Worm (Caenorhabditis elegans) whole organism, L4 larva: Measurements from ENCODE around the gene ehn-3.
A peak's percentile ranks its signal among the peaks of the same experiment; 100 is the strongest.
"Not testable (repeated sequence)": the region's sequence is repeated elsewhere in the genome, so short reads cannot be mapped to it uniquely, and the experiment has no call there.

Experiments used
- F37D6.2 ChIP-seq: sonication (generic microtip); optimal IDR thresholded peaks from 2 replicates; lab custom pipeline; 2016; ENCODE audit warnings: mild to moderate bottlenecking, missing genetic modification characterization, missing compliant biosample characterization
- F49E8.2 ChIP-seq: sonication (generic microtip); optimal IDR thresholded peaks from 2 replicates; lab custom pipeline; 2016; ENCODE audit warnings: missing compliant biosample characterization, mild to moderate bottlenecking, missing genetic modification characterization, borderline replicate concordance
- T26A8.4 ChIP-seq: fragments of 200-800 bp; sonication (Bioruptor generic); IDR thresholded peaks from 2 replicates; pipeline ENCODE4 v1.3.6; 2022; ENCODE audit warnings: missing genetic modification characterization, missing compliant biosample characterization
- Y105C5A.15 ChIP-seq: fragments of 200-800 bp; sonication (Bioruptor generic); IDR thresholded peaks from 2 replicates; pipeline ENCODE4 v1.3.6; 2022; ENCODE audit warnings: missing genetic modification characterization, missing compliant biosample characterization
- Y5F2A.4 ChIP-seq: fragments of 200-800 bp; sonication (Bioruptor generic); optimal IDR thresholded peaks from 2 replicates; lab custom pipeline; 2018; ENCODE audit warnings: mild to moderate bottlenecking, missing genetic modification characterization, missing compliant biosample characterization
- Y75B8A.6 ChIP-seq: fragments of 200-800 bp; sonication (Bioruptor generic); IDR thresholded peaks from 2 replicates; pipeline ENCODE4 v1.3.6; 2022; ENCODE audit warnings: missing genetic modification reagents, missing genetic modification characterization, missing compliant biosample characterization
- ZK337.2 ChIP-seq: fragments of 200-800 bp; sonication (Bioruptor generic); IDR thresholded peaks from 2 replicates; pipeline ENCODE4 v1.3.6; 2022; ENCODE audit warnings: missing genetic modification reagents, missing genetic modification characterization, missing compliant biosample characterization
- ZK546.5 ChIP-seq, 2 experiments: sonication (generic microtip); optimal IDR thresholded peaks; 2 replicates each; lab custom pipeline; 2017; ENCODE audit warnings: missing biosample characterization in 2 of 2, missing genetic modification characterization in 2 of 2
- aha-1 ChIP-seq: fragments of 150-350 bp; peaks from one replicate; lab custom pipeline; 2014; ENCODE audit warnings: missing biosample characterization, missing genetic modification characterization
- aly-2 ChIP-seq: sonication (generic microtip); optimal IDR thresholded peaks from 2 replicates; lab custom pipeline; 2018; ENCODE audit warnings: missing biosample characterization, missing genetic modification characterization
- arid-1 ChIP-seq: fragments of 200-800 bp; sonication (Bioruptor generic); conservative IDR thresholded peaks from 2 replicates; pipeline ENCODE4 v1.3.6; 2022; ENCODE audit warnings: missing genetic modification reagents, missing genetic modification characterization, missing compliant biosample characterization
- ceh-28 ChIP-seq: fragments of 150-350 bp; optimal IDR thresholded peaks from 2 replicates; lab custom pipeline; 2014; ENCODE audit warnings: missing biosample characterization, missing genetic modification reagents, missing genetic modification characterization
- cey-2 ChIP-seq: sonication (generic microtip); optimal IDR thresholded peaks from 3 replicates; lab custom pipeline; 2017; ENCODE audit warnings: missing genetic modification characterization, mild to moderate bottlenecking, missing compliant biosample characterization, antibody characterized with exemption, borderline replicate concordance; ENCODE audit not compliant: insufficient read depth
- dmd-8 ChIP-seq: fragments of 200-800 bp; sonication (Bioruptor generic); IDR thresholded peaks from 2 replicates; pipeline ENCODE4 v1.3.6; 2022; ENCODE audit warnings: missing genetic modification characterization, missing compliant biosample characterization
- dpl-1 ChIP-seq: fragments of 150-350 bp; optimal IDR thresholded peaks from 2 replicates; lab custom pipeline; 2014; ENCODE audit warnings: missing biosample characterization, missing genetic modification reagents, missing genetic modification characterization
- egl-27 ChIP-seq: sonication (generic microtip); optimal IDR thresholded peaks from 3 replicates; lab custom pipeline; 2017; ENCODE audit warnings: missing biosample characterization, missing genetic modification reagents, missing genetic modification characterization
- egl-43 ChIP-seq: fragments of 200-800 bp; sonication (Bioruptor generic); IDR thresholded peaks from 2 replicates; pipeline ENCODE4 v1.3.6; 2022; ENCODE audit warnings: missing genetic modification reagents, missing genetic modification characterization, missing compliant biosample characterization
- fkh-10 ChIP-seq: fragments of 150-350 bp; optimal IDR thresholded peaks from 2 replicates; lab custom pipeline; 2014; ENCODE audit warnings: missing biosample characterization, missing genetic modification reagents, missing genetic modification characterization
- hlh-30 ChIP-seq: sonication (generic microtip); optimal IDR thresholded peaks from 2 replicates; lab custom pipeline; 2017; ENCODE audit warnings: antibody characterized with exemption, mild to moderate bottlenecking, missing genetic modification characterization, missing compliant biosample characterization; ENCODE audit not compliant: insufficient read depth
- lin-29 ChIP-seq: fragments of 200-800 bp; sonication (Bioruptor generic); IDR thresholded peaks from 2 replicates; pipeline ENCODE4 v1.3.6; 2022; ENCODE audit warnings: missing genetic modification reagents, missing genetic modification characterization, missing compliant biosample characterization
- lin-38 ChIP-seq: fragments of 200-800 bp; sonication (Bioruptor generic); IDR thresholded peaks from 2 replicates; pipeline ENCODE4 v1.3.6; 2022; ENCODE audit warnings: missing genetic modification reagents, missing genetic modification characterization, missing compliant biosample characterization
- madf-9 ChIP-seq: fragments of 200-800 bp; sonication (Bioruptor generic); conservative IDR thresholded peaks from 2 replicates; pipeline ENCODE4 v1.3.6; 2022; ENCODE audit warnings: missing genetic modification reagents, missing genetic modification characterization, missing compliant biosample characterization
- mdt-29 ChIP-seq: fragments of 200-800 bp; sonication (Bioruptor generic); IDR thresholded peaks from 2 replicates; pipeline ENCODE4 v1.3.6; 2022; ENCODE audit warnings: missing genetic modification reagents, missing genetic modification characterization, missing compliant biosample characterization
- mep-1 ChIP-seq: fragments of 150-350 bp; sonication (generic microtip); optimal IDR thresholded peaks from 3 replicates; lab custom pipeline; 2014; ENCODE audit warnings: missing biosample characterization, missing genetic modification characterization
- mes-2 ChIP-seq: sonication (generic microtip); optimal IDR thresholded peaks from 2 replicates; lab custom pipeline; 2016; ENCODE audit warnings: missing genotype, mild to moderate bottlenecking, missing genetic modification characterization, missing compliant biosample characterization; ENCODE audit not compliant: poor library complexity, severe bottlenecking
- mxl-3 ChIP-seq: fragments of 200-800 bp; sonication (Bioruptor generic); optimal IDR thresholded peaks from 2 replicates; lab custom pipeline; 2018; ENCODE audit warnings: mild to moderate bottlenecking, missing genetic modification characterization, missing compliant biosample characterization
- nhr-10 ChIP-seq: fragments of 150-350 bp; optimal IDR thresholded peaks from 2 replicates; lab custom pipeline; 2014; ENCODE audit warnings: missing biosample characterization, missing genetic modification characterization
- nhr-102 ChIP-seq: sonication (generic microtip); optimal IDR thresholded peaks from 2 replicates; lab custom pipeline; 2016; ENCODE audit warnings: mild to moderate bottlenecking, missing genetic modification characterization, moderate library complexity, missing compliant biosample characterization
- nhr-11 ChIP-seq: fragments of 150-350 bp; optimal IDR thresholded peaks from 2 replicates; lab custom pipeline; 2014; ENCODE audit warnings: missing biosample characterization, missing genetic modification characterization
- nhr-111 ChIP-seq: fragments of 200-800 bp; sonication (Bioruptor generic); optimal IDR thresholded peaks from 2 replicates; lab custom pipeline; 2018; ENCODE audit warnings: mild to moderate bottlenecking, missing genetic modification characterization, missing compliant biosample characterization
- nhr-28 ChIP-seq: fragments of 150-350 bp; optimal IDR thresholded peaks from 2 replicates; lab custom pipeline; 2014; ENCODE audit warnings: missing biosample characterization, missing genetic modification characterization
- nhr-41 ChIP-seq: fragments of 200-800 bp; sonication (Bioruptor generic); IDR thresholded peaks from 2 replicates; pipeline ENCODE4 v1.3.6; 2022; ENCODE audit warnings: missing genetic modification reagents, missing genetic modification characterization, missing compliant biosample characterization
- rbr-2 ChIP-seq: sonication (generic microtip); optimal IDR thresholded peaks from 2 replicates; lab custom pipeline; 2016; ENCODE audit warnings: missing genotype, missing genetic modification characterization, missing compliant biosample characterization
- sdz-12 ChIP-seq: fragments of 200-800 bp; sonication (Bioruptor generic); optimal IDR thresholded peaks from 2 replicates; lab custom pipeline; 2018; ENCODE audit warnings: mild to moderate bottlenecking, missing genetic modification characterization, missing compliant biosample characterization
- snpc-1.2 ChIP-seq: fragments of 200-800 bp; sonication (Bioruptor generic); IDR thresholded peaks from 2 replicates; pipeline ENCODE4 v1.3.6; 2022; ENCODE audit warnings: missing genetic modification reagents, missing genetic modification characterization, missing compliant biosample characterization
- snpc-4 ChIP-seq: fragments of 150-350 bp; optimal IDR thresholded peaks from 2 replicates; lab custom pipeline; 2014; ENCODE audit warnings: missing biosample characterization, missing genetic modification characterization
- spr-1 ChIP-seq: sonication (generic microtip); optimal IDR thresholded peaks from 2 replicates; lab custom pipeline; 2016; ENCODE audit warnings: mild to moderate bottlenecking, missing genetic modification characterization, missing compliant biosample characterization
- spr-3 ChIP-seq: fragments of 200-800 bp; sonication (Bioruptor generic); optimal IDR thresholded peaks from 2 replicates; lab custom pipeline; 2018; ENCODE audit warnings: mild to moderate bottlenecking, missing genetic modification characterization, missing compliant biosample characterization
- tra-1 ChIP-seq: fragments of 200-800 bp; sonication (Bioruptor generic); IDR thresholded peaks from 2 replicates; pipeline ENCODE4 v1.3.6; 2022; ENCODE audit warnings: missing genetic modification reagents, missing genetic modification characterization, missing compliant biosample characterization
- zip-11 ChIP-seq: fragments of 200-800 bp; sonication (Bioruptor generic); IDR thresholded peaks from 2 replicates; pipeline ENCODE4 v1.3.6; 2022; ENCODE audit warnings: missing genetic modification characterization, missing compliant biosample characterization
- ztf-7 ChIP-seq: fragments of 150-350 bp; optimal IDR thresholded peaks from 2 replicates; lab custom pipeline; 2014; ENCODE audit warnings: missing biosample characterization, missing genetic modification characterization

ehn-3 gene

DNA sequence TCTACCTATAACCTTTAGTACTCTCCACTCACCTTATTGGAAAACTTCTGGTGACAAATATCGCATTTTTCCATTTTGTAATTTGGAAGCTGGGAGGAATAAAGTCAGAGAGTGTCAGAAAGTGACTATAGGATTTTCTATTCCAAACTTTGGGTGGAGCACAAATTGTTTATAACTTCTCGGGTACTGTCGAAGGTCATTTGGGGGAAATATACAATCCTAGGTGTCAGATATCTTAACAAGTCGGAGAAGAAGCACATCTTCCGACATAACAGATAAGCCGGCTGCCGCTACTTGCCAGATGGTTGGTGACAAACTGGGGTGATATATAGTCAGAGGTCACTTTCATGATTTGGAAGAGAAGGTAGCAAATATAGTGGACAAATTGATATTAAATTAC, at the start of gene ehn-3:
Gene ehn-3, minus strand, starts transcription at position 101 of the 400 bp plus-strand sequence.
- TF ChIP-seq sdz-12 (GFP tag; lab: Kevin White, UChicago): no peak
- no peak for TF ChIP-seq nhr-11 (tag; lab: Kevin White, UChicago)
- TF ChIP-seq tra-1 (GFP tag; lab: Robert Waterston, UW): no peak
- no peak for TF ChIP-seq cey-2
- no peak for TF ChIP-seq aly-2 (tag; lab: Kevin White, UChicago)
- TF ChIP-seq nhr-10 (tag; lab: Kevin White, UChicago): no peak
- TF ChIP-seq arid-1 (GFP tag; lab: Robert Waterston, UW): no peak
- TF ChIP-seq nhr-102: no peak
- no peak for TF ChIP-seq hlh-30
- TF ChIP-seq ztf-7: no peak
- no peak for TF ChIP-seq zip-11
- no peak for TF ChIP-seq mxl-3 (GFP tag; lab: Kevin White, UChicago)
- TF ChIP-seq, all 104 proteins: peak for 0

DNA sequence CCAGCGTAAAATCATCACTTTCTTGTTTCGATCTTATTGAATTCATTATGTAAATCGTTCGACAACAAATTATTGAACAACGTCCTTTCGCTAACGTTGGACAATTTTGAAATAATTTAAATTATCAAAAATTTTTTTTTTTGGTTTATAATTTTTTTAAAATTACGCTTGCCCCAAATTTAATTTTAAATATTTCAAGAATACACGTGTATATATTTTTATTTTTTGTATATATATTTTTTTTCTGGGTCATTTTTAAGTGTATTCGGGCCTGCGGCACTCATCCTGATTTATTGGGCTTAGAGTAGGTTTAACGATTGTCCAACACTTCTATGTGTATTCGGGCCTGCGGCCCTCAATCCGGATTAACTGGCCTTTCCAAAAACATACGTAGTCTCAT, 45.4 kb upstream of the ehn-3 start, which contains the start of gene Y52D5A.2:
Gene Y52D5A.2, minus strand, starts transcription at position 101 of the 400 bp plus-strand sequence.
- peak; percentile 25 for TF ChIP-seq aha-1 (tag; lab: Kevin White, UChicago)

DNA sequence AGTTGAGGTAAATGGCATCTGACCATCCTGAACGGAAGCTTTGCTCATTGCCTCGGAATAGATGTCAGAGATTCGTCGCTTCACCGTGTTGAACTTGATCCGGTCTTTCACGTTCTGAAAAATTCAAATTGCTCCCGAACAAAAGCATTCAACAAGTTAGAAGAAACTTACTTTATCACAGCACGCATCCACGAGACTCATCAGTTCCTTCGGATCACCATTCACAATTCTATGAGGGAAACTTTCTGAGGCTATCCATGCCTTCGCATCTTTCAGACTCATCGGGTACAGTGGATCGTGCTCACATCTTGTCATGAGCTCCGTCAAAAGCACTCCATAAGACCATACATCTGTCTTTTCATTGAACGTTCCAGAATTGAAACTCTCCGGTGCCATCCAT, 43.8 kb upstream of the ehn-3 start:
- TF ChIP-seq dmd-8 (GFP tag; lab: Robert Waterston, UW) (no peak), dpl-1 (no peak), aha-1 (tag; lab: Kevin White, UChicago) (peak; percentile 92)

DNA sequence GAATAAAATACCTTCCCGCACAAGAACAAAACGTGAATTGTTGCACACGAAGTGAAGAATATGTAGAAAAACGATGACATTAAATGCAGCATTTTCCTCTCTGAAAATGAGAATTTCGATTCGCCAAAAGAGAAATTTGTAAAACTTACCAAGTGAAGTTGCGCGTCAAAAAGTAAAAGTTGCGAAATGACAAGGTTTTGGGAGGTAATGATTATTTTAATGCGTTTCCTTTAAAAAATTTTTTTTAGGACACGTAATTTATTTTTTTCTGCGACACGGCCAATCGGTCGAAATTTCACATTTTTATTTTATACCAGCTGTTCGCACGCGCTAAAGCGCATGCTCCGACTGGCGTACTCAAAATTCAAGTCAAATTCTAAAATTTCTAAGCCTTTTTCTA, 37.0 kb upstream of the ehn-3 start, which contains the start of gene Y4C6A.3:
Gene Y4C6A.3, minus strand, starts transcription at position 101 of the 400 bp plus-strand sequence.
- not testable (repeated sequence) for TF ChIP-seq egl-27; mes-2 (tag; lab: Kevin White, UChicago); madf-9 (GFP tag; lab: Robert Waterston, UW)

DNA sequence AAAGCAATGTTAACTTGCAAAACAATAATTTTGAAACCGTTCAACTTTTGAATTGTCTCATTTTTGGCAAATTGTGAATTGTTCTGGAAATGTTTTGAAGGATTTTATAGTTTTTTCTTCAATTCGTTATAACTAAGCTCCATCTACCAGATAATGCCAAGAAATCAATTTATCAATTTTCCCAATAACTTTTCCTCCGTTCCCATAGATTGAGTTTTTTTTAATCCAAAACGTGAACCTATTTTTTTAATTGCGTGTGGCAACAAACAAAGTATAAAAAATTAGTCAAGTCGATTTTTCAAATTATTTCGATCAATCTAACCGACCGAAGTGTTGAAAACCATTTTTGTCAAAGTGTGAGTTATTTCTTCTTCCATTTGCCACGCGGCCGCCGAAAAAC, 33.6 kb upstream of the ehn-3 start, which contains the start of gene Y4C6A.4:
Gene Y4C6A.4, plus strand, starts transcription at position 301 of the 400 bp plus-strand sequence.
- TF ChIP-seq Y75B8A.6 (no peak), Y5F2A.4 (GFP tag; lab: Kevin White, UChicago) (no peak), fkh-10 (GFP tag; lab: Kevin White, UChicago) (no peak), lin-29 (GFP tag; lab: Robert Waterston, UW) (no peak), arid-1 (GFP tag; lab: Robert Waterston, UW) (no peak), nhr-41 (no peak), ceh-28 (no peak), mdt-29 (GFP tag; lab: Robert Waterston, UW) (no peak), nhr-102 (no peak), T26A8.4 (GFP tag; lab: Robert Waterston, UW) (no peak)

DNA sequence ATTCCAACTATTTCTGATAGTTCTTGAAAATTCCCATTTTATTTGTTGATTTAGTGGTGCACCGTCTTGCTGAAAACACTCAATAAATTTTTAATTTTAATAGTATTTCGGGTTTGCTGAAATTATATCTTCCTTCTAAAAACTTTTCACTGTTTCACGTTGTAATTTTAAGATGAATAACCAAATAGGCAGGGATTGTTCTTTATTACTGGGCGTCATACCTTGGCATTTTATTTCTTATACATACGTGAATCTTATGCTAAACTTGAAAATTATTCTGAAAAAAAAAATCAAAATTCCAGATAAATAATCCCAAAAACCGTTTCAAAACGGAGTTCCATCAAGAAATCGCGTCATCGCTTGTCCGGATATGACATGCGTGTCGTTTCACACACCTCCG, 19.7 kb upstream of the ehn-3 start, which contains the start of gene mgl-3:
Gene mgl-3, plus strand, starts transcription at position 301 of the 400 bp plus-strand sequence.
- TF ChIP-seq egl-43 (GFP tag; lab: Robert Waterston, UW): no peak
- TF ChIP-seq Y105C5A.15 (GFP tag; lab: Robert Waterston, UW): no peak
- TF ChIP-seq rbr-2 (tag; lab: Kevin White, UChicago): no peak
- TF ChIP-seq arid-1 (GFP tag; lab: Robert Waterston, UW): no peak
- no peak for TF ChIP-seq snpc-4
- TF ChIP-seq lin-38 (GFP tag; lab: Robert Waterston, UW): no peak
- TF ChIP-seq mdt-29 (GFP tag; lab: Robert Waterston, UW): no peak
- no peak for TF ChIP-seq spr-3 (GFP tag; lab: Kevin White, UChicago)
- TF ChIP-seq snpc-1.2 (GFP tag; lab: Robert Waterston, UW): no peak
- no peak for TF ChIP-seq nhr-111 (GFP tag; lab: Kevin White, UChicago)
- no peak for TF ChIP-seq mes-2 (tag; lab: Kevin White, UChicago)
- TF ChIP-seq ZK546.5 (tag; optimal IDR thresholded peaks at IDR 0.05; lab: Kevin White, UChicago): no peak
- no peak for TF ChIP-seq F49E8.2 (tag; lab: Kevin White, UChicago)
- TF ChIP-seq ZK337.2 (GFP tag; lab: Robert Waterston, UW): no peak
- TF ChIP-seq spr-1 (tag; lab: Kevin White, UChicago): no peak
- no peak for TF ChIP-seq mep-1 (tag; lab: Kevin White, UChicago)
- TF ChIP-seq F37D6.2: no peak
- TF ChIP-seq zip-11: no peak
- no peak for TF ChIP-seq nhr-28 (tag; lab: Kevin White, UChicago)
